Worm (Caenorhabditis elegans) whole organism, L4 larva: ENCODE data around the gene sra-12.

Experiments used
- T20F7.1 ChIP-seq: fragments of 200-800 bp; sonication (Bioruptor generic); optimal IDR thresholded peaks from 2 replicates; lab custom pipeline; 2018; ENCODE audit warnings: mild to moderate bottlenecking, missing genetic modification characterization, missing compliant biosample characterization
- T26A8.4 ChIP-seq: fragments of 200-800 bp; sonication (Bioruptor generic); IDR thresholded peaks from 2 replicates; pipeline ENCODE4 v1.3.6; 2022; ENCODE audit warnings: missing genetic modification characterization, missing compliant biosample characterization
- Y105C5A.15 ChIP-seq: fragments of 200-800 bp; sonication (Bioruptor generic); IDR thresholded peaks from 2 replicates; pipeline ENCODE4 v1.3.6; 2022; ENCODE audit warnings: missing genetic modification characterization, missing compliant biosample characterization
- aha-1 ChIP-seq: fragments of 150-350 bp; peaks from one replicate; lab custom pipeline; 2014; ENCODE audit warnings: missing biosample characterization, missing genetic modification characterization
- ceh-44 ChIP-seq: fragments of 200-800 bp; sonication (Bioruptor generic); IDR thresholded peaks from 2 replicates; pipeline ENCODE4 v1.3.6; 2022; ENCODE audit warnings: missing genetic modification reagents, missing genetic modification characterization, missing compliant biosample characterization
- cey-2 ChIP-seq: sonication (generic microtip); optimal IDR thresholded peaks from 3 replicates; lab custom pipeline; 2017; ENCODE audit warnings: missing genetic modification characterization, mild to moderate bottlenecking, missing compliant biosample characterization, antibody characterized with exemption, borderline replicate concordance; ENCODE audit not compliant: insufficient read depth
- daf-16 ChIP-seq, 3 experiments: sonication (generic microtip); optimal IDR thresholded peaks; 2 replicates each; lab custom pipeline; 2016 to 2017; ENCODE audit warnings: missing genetic modification characterization in 3 of 3, missing genetic modification reagents in 3 of 3, mild to moderate bottlenecking in 2 of 3, missing compliant biosample characterization in 2 of 3, missing biosample characterization in 1 of 3, moderate library complexity in 1 of 3
- daf-19 ChIP-seq: fragments of 200-800 bp; sonication (Bioruptor generic); conservative IDR thresholded peaks from 2 replicates; pipeline ENCODE4 v1.3.6; 2022; ENCODE audit warnings: missing genetic modification characterization, missing compliant biosample characterization
- daf-8 ChIP-seq: fragments of 200-800 bp; sonication (Bioruptor generic); IDR thresholded peaks from 2 replicates; pipeline ENCODE4 v1.3.6; 2022; ENCODE audit warnings: missing genetic modification characterization, missing compliant biosample characterization
- dmd-6 ChIP-seq: fragments of 200-800 bp; sonication (Bioruptor generic); IDR thresholded peaks from 2 replicates; pipeline ENCODE4 v1.3.6; 2022; ENCODE audit warnings: missing genetic modification reagents, missing genetic modification characterization, missing compliant biosample characterization
- dpl-1 ChIP-seq: fragments of 150-350 bp; optimal IDR thresholded peaks from 2 replicates; lab custom pipeline; 2014; ENCODE audit warnings: missing biosample characterization, missing genetic modification reagents, missing genetic modification characterization
- dve-1 ChIP-seq: sonication (generic microtip); optimal IDR thresholded peaks from 2 replicates; lab custom pipeline; 2017; ENCODE audit warnings: antibody characterized with exemption, mild to moderate bottlenecking, missing genetic modification characterization, missing compliant biosample characterization; ENCODE audit not compliant: insufficient read depth
- fkh-10 ChIP-seq: fragments of 150-350 bp; optimal IDR thresholded peaks from 2 replicates; lab custom pipeline; 2014; ENCODE audit warnings: missing biosample characterization, missing genetic modification reagents, missing genetic modification characterization
- hlh-11 ChIP-seq: fragments of 200-800 bp; sonication (Bioruptor generic); optimal IDR thresholded peaks from 2 replicates; lab custom pipeline; 2018; ENCODE audit warnings: mild to moderate bottlenecking, missing genetic modification characterization, missing compliant biosample characterization
- hlh-30 ChIP-seq: sonication (generic microtip); optimal IDR thresholded peaks from 2 replicates; lab custom pipeline; 2017; ENCODE audit warnings: antibody characterized with exemption, mild to moderate bottlenecking, missing genetic modification characterization, missing compliant biosample characterization; ENCODE audit not compliant: insufficient read depth
- lin-1 ChIP-seq: fragments of 200-800 bp; sonication (Bioruptor generic); IDR thresholded peaks from 2 replicates; pipeline ENCODE4 v1.3.6; 2022; ENCODE audit warnings: missing genetic modification reagents, missing genetic modification characterization, missing compliant biosample characterization
- lin-29 ChIP-seq: fragments of 200-800 bp; sonication (Bioruptor generic); IDR thresholded peaks from 2 replicates; pipeline ENCODE4 v1.3.6; 2022; ENCODE audit warnings: missing genetic modification reagents, missing genetic modification characterization, missing compliant biosample characterization
- mdl-1 ChIP-seq, 2 experiments: fragments of 150-350 bp in 1 of 2; sonication (generic microtip) in 1 of 2; optimal IDR thresholded peaks; 2 replicates each; lab custom pipeline; 2014 to 2017; ENCODE audit warnings: missing biosample characterization in 2 of 2, missing genetic modification characterization in 2 of 2
- mep-1 ChIP-seq: fragments of 150-350 bp; sonication (generic microtip); optimal IDR thresholded peaks from 3 replicates; lab custom pipeline; 2014; ENCODE audit warnings: missing biosample characterization, missing genetic modification characterization
- mxl-2 ChIP-seq: fragments of 200-800 bp; sonication (Bioruptor generic); conservative IDR thresholded peaks from 2 replicates; pipeline ENCODE4 v1.3.6; 2022; ENCODE audit warnings: missing genetic modification reagents, missing genetic modification characterization, missing compliant biosample characterization
- mxl-3 ChIP-seq: fragments of 200-800 bp; sonication (Bioruptor generic); optimal IDR thresholded peaks from 2 replicates; lab custom pipeline; 2018; ENCODE audit warnings: mild to moderate bottlenecking, missing genetic modification characterization, missing compliant biosample characterization
- nhr-102 ChIP-seq: sonication (generic microtip); optimal IDR thresholded peaks from 2 replicates; lab custom pipeline; 2016; ENCODE audit warnings: mild to moderate bottlenecking, missing genetic modification characterization, moderate library complexity, missing compliant biosample characterization
- nhr-11 ChIP-seq: fragments of 150-350 bp; optimal IDR thresholded peaks from 2 replicates; lab custom pipeline; 2014; ENCODE audit warnings: missing biosample characterization, missing genetic modification characterization
- nhr-25 ChIP-seq: sonication (generic microtip); optimal IDR thresholded peaks from 2 replicates; lab custom pipeline; 2017; ENCODE audit warnings: missing genetic modification characterization, mild to moderate bottlenecking, missing compliant biosample characterization, antibody characterized with exemption, moderate library complexity, borderline replicate concordance; ENCODE audit not compliant: insufficient read depth
- nhr-28 ChIP-seq: fragments of 150-350 bp; optimal IDR thresholded peaks from 2 replicates; lab custom pipeline; 2014; ENCODE audit warnings: missing biosample characterization, missing genetic modification characterization
- nhr-48 ChIP-seq: sonication (generic microtip); optimal IDR thresholded peaks from 2 replicates; lab custom pipeline; 2016; ENCODE audit warnings: mild to moderate bottlenecking, missing genetic modification characterization, missing compliant biosample characterization
- saeg-2 ChIP-seq: fragments of 200-800 bp; sonication (Bioruptor generic); IDR thresholded peaks from 2 replicates; pipeline ENCODE4 v1.3.6; 2022; ENCODE audit warnings: missing genetic modification reagents, missing genetic modification characterization, missing compliant biosample characterization
- set-16 ChIP-seq: fragments of 200-800 bp; sonication (Bioruptor generic); IDR thresholded peaks from 2 replicates; pipeline ENCODE4 v1.3.6; 2022; ENCODE audit warnings: missing genetic modification reagents, missing genetic modification characterization, missing compliant biosample characterization
- snpc-4 ChIP-seq: fragments of 150-350 bp; optimal IDR thresholded peaks from 2 replicates; lab custom pipeline; 2014; ENCODE audit warnings: missing biosample characterization, missing genetic modification characterization
- tra-1 ChIP-seq: fragments of 200-800 bp; sonication (Bioruptor generic); IDR thresholded peaks from 2 replicates; pipeline ENCODE4 v1.3.6; 2022; ENCODE audit warnings: missing genetic modification reagents, missing genetic modification characterization, missing compliant biosample characterization
- unc-62 ChIP-seq, 3 experiments: fragments of 150-350 bp in 1 of 3; sonication (generic microtip); optimal IDR thresholded peaks in 2 of 3; peaks in 1 of 3; 1 replicate in 1 of 3; 2 replicates in 2 of 3; lab custom pipeline; 2014 to 2017; ENCODE audit warnings: missing biosample characterization in 3 of 3, missing genetic modification characterization in 3 of 3, missing genetic modification reagents in 3 of 3, missing genotype in 1 of 3
- zip-11 ChIP-seq: fragments of 200-800 bp; sonication (Bioruptor generic); IDR thresholded peaks from 2 replicates; pipeline ENCODE4 v1.3.6; 2022; ENCODE audit warnings: missing genetic modification characterization, missing compliant biosample characterization
- zip-2 ChIP-seq: fragments of 150-350 bp; optimal IDR thresholded peaks from 2 replicates; lab custom pipeline; 2014; ENCODE audit warnings: missing biosample characterization, missing genetic modification characterization

The sra-12 gene

ce11 chrII:10862749-10863656 is 41.3 kb downstream of the sra-12 start (continued):
- TF ChIP-seq Y105C5A.15 (no peak), mxl-3 (GFP tag; lab: Kevin White, UChicago) (peak; percentile 31), T26A8.4 (GFP tag; lab: Robert Waterston, UW) (no peak), snpc-4 (tag; lab: Kevin White, UChicago) (no peak), dmd-6 (GFP tag; lab: Robert Waterston, UW) (peak; percentile 35; the same call in 1 of the 2 replicates), lin-29 (no peak), mxl-2 (no peak)

- TF ChIP-seq zip-2 (tag; lab: Kevin White, UChicago) (no peak), mxl-3 (GFP tag; lab: Kevin White, UChicago) (peak; percentile 17), zip-11 (GFP tag; lab: Robert Waterston, UW) (no peak), aha-1 (tag; lab: Kevin White, UChicago) (peak; percentile 72), lin-1 (0 out of 2 replicates have a peak, but pooled peaks have one; percentile 51), nhr-102 (peak; percentile 31), ceh-44 (GFP tag; lab: Robert Waterston, UW) (no peak), nhr-48 (peak; percentile 30), hlh-30 (tag; lab: Kevin White, UChicago) (peak; percentile 37), daf-19 (GFP tag; lab: Robert Waterston, UW) (no peak), unc-62 (GFP tag; optimal IDR thresholded peaks at IDR 0.05 in 1 of 2; lab: Kevin White, UChicago) (peak in 1 of 2 experiments; percentile 64), unc-62 (tag; optimal IDR thresholded peaks at IDR 0.05; lab: Kevin White, UChicago) (no peak), hlh-11 (peak; percentile 61), nhr-28 (peak; percentile 79), dmd-6 (GFP tag; lab: Robert Waterston, UW) (peak; percentile 74), saeg-2 (GFP tag; lab: Robert Waterston, UW) (0 out of 2 replicates have a peak, but pooled peaks have one; percentile 10), mdl-1 (tag; optimal IDR thresholded peaks at IDR 0.05; lab: Kevin White, UChicago) (peak; percentile 18 to 25), snpc-4 (tag; lab: Kevin White, UChicago) (no peak), mep-1 (tag; lab: Kevin White, UChicago) (peak; percentile 15), dpl-1 (GFP tag; lab: Kevin White, UChicago) (no peak), T20F7.1 (GFP tag; lab: Kevin White, UChicago) (peak; percentile 17), fkh-10 (GFP tag; lab: Kevin White, UChicago) (peak; percentile 32), daf-8 (GFP tag; lab: Robert Waterston, UW) (no peak), cey-2 (tag; lab: Kevin White, UChicago) (no peak), nhr-11 (tag; lab: Kevin White, UChicago) (no peak), tra-1 (GFP tag; lab: Robert Waterston, UW) (peak; percentile 45; the same call in 1 of the 2 replicates), nhr-25 (tag; lab: Kevin White, UChicago) (no peak), dve-1 (peak; percentile 77), daf-16 (GFP tag; optimal IDR thresholded peaks at IDR 0.05; lab: Kevin White, UChicago) (no peak), daf-16 (tag; optimal IDR thresholded peaks at IDR 0.05; lab: Kevin White, UChicago) (peak; percentile 62), set-16 (GFP tag; lab: Robert Waterston, UW) (0 out of 2 replicates have a peak, but pooled peaks have one; percentile 13)
Observed at ce11 chrII:10861723-10862486, 42.4 kb downstream of the sra-12 start.
